Fruit fly (Drosophila melanogaster) whole organism, wandering third instar larva: ENCODE measurements around the gene Ubc84D.
A peak's percentile ranks its signal among the peaks of the same experiment; 100 is the strongest.

Source experiments
- Abd-B ChIP-seq: fragments of >200 bp; optimal IDR thresholded peaks from 2 replicates; lab custom pipeline; 2017; ENCODE audit warnings: missing biosample characterization, missing genetic modification characterization
- Dfd ChIP-seq: fragments of >200 bp; optimal IDR thresholded peaks from 2 replicates; lab custom pipeline; 2017; ENCODE audit warnings: missing biosample characterization, missing genetic modification characterization
- Hr78 ChIP-seq: fragments of >200 bp; optimal IDR thresholded peaks from 2 replicates; lab custom pipeline; 2017; ENCODE audit warnings: missing biosample characterization, missing genetic modification characterization
- Mio ChIP-seq: sonication (Bioruptor generic); optimal IDR thresholded peaks from 2 replicates; lab custom pipeline; 2016; ENCODE audit warnings: missing biosample characterization, missing genetic modification characterization
- Vsx2 ChIP-seq: fragments of 200-300, 225-300 bp; sonication (Bioruptor generic); optimal IDR thresholded peaks from 2 replicates; lab custom pipeline; 2018; ENCODE audit warnings: missing biosample characterization, missing genetic modification characterization; ENCODE audit not compliant: partially characterized antibody
- ey ChIP-seq: fragments of 200-800 bp; sonication (Bioruptor generic); optimal IDR thresholded peaks from 2 replicates; lab custom pipeline; 2016; ENCODE audit warnings: missing biosample characterization, missing genetic modification characterization
- rgr ChIP-seq: fragments of 200-800 bp; sonication (Bioruptor generic); optimal IDR thresholded peaks from 3 replicates; lab custom pipeline; 2016; ENCODE audit warnings: missing biosample characterization, mild to moderate bottlenecking, missing genetic modification characterization
- sv ChIP-seq: fragments of 200-800 bp; sonication (Bioruptor generic); optimal IDR thresholded peaks from 3 replicates; lab custom pipeline; 2016; ENCODE audit warnings: missing biosample characterization, missing genetic modification characterization
- tai ChIP-seq: sonication (Bioruptor generic); optimal IDR thresholded peaks from 2 replicates; lab custom pipeline; 2016; ENCODE audit warnings: missing biosample characterization, missing genetic modification characterization
- usp ChIP-seq: fragments of >200 bp; optimal IDR thresholded peaks from 2 replicates; lab custom pipeline; 2017; ENCODE audit warnings: missing biosample characterization, missing genetic modification characterization

dm6 chr3R:7492099-7492498 lies 27.2 kb downstream of the Ubc84D start:
- TF ChIP-seq sv (no peak), Mio (GFP tag; lab: Kevin White, UChicago) (no peak), Vsx2 (peak; percentile 4), Hr78 (GFP tag; lab: Kevin White, UChicago) (no peak), tai (GFP tag; lab: Kevin White, UChicago) (no peak), Dfd (GFP tag; lab: Kevin White, UChicago) (no peak), rgr (GFP tag; lab: Kevin White, UChicago) (no peak), ey (GFP tag; lab: Kevin White, UChicago) (no peak), usp (no peak), Abd-B (GFP tag; lab: Kevin White, UChicago) (no peak)
